Worm (Caenorhabditis elegans) whole organism, young adult: ENCODE measurements around the gene pqn-82.

ENCODE experiments used
- F33H1.4 ChIP-seq: fragments of 200-800 bp; sonication (Bioruptor generic); IDR thresholded peaks from 2 replicates; pipeline ENCODE4 v1.3.6; 2022; ENCODE audit warnings: missing genetic modification reagents, missing genetic modification characterization, missing compliant biosample characterization
- bed-1 ChIP-seq: fragments of 200-800 bp; sonication (Bioruptor generic); IDR thresholded peaks from 2 replicates; pipeline ENCODE4 v1.3.6; 2022; ENCODE audit warnings: missing genetic modification reagents, missing genetic modification characterization, missing compliant biosample characterization
- dox-1 ChIP-seq: fragments of 200-800 bp; sonication (Bioruptor generic); IDR thresholded peaks from 2 replicates; pipeline ENCODE4 v1.3.6; 2022; ENCODE audit warnings: missing genetic modification reagents, missing genetic modification characterization, missing compliant biosample characterization
- egl-18 ChIP-seq: fragments of 200-800 bp; sonication (Bioruptor generic); IDR thresholded peaks from 2 replicates; pipeline ENCODE4 v1.3.6; 2022; ENCODE audit warnings: missing genetic modification reagents, missing genetic modification characterization, missing compliant biosample characterization
- gei-17 ChIP-seq: fragments of 200-800 bp; sonication (Bioruptor generic); optimal IDR thresholded peaks from 2 replicates; lab custom pipeline; 2018; ENCODE audit warnings: mild to moderate bottlenecking, missing genetic modification characterization, missing compliant biosample characterization
- hlh-12 ChIP-seq: sonication (generic microtip); optimal IDR thresholded peaks from 2 replicates; lab custom pipeline; 2016; ENCODE audit warnings: missing genetic modification characterization, missing compliant biosample characterization
- lin-35 ChIP-seq, 3 experiments: fragments of 150-350 bp in 2 of 3; sonication (generic microtip) in 1 of 3; optimal IDR thresholded peaks; 2 replicates each; lab custom pipeline; 2014 to 2018; ENCODE audit warnings: missing biosample characterization in 3 of 3, missing genetic modification characterization in 3 of 3, missing genetic modification reagents in 3 of 3
- mes-4 ChIP-seq: sonication (generic microtip); optimal IDR thresholded peaks from 2 replicates; lab custom pipeline; 2016; ENCODE audit warnings: missing genotype, missing genetic modification characterization, missing compliant biosample characterization
- nhr-179 ChIP-seq: sonication (generic microtip); optimal IDR thresholded peaks from 2 replicates; lab custom pipeline; 2016; ENCODE audit warnings: mild to moderate bottlenecking, missing genetic modification characterization, missing compliant biosample characterization
- snpc-4 ChIP-seq, 5 experiments: fragments of 150-350 bp in 1 of 5; sonication (generic microtip) in 4 of 5; optimal IDR thresholded peaks; 2 replicates each; lab custom pipeline; 2014 to 2018; ENCODE audit warnings: missing genetic modification characterization in 5 of 5, missing biosample characterization in 3 of 5, antibody characterized with exemption in 2 of 5, mild to moderate bottlenecking in 2 of 5, missing compliant biosample characterization in 2 of 5, missing genotype in 2 of 5, moderate library complexity in 2 of 5, missing genetic modification reagents in 1 of 5
- unc-62 ChIP-seq: fragments of 150-350 bp; optimal IDR thresholded peaks from 2 replicates; lab custom pipeline; 2014; ENCODE audit warnings: missing biosample characterization, missing genetic modification reagents, missing genetic modification characterization

ce11 chrIII:1804477-1804876 lies 44.4 kb upstream of the pqn-82 start:
- no peak for TF ChIP-seq snpc-4 (GFP tag; optimal IDR thresholded peaks at IDR 0.05; lab: Kevin White, UChicago)
- no peak for TF ChIP-seq snpc-4 (tag; optimal IDR thresholded peaks at IDR 0.05; lab: Kevin White, UChicago)
- no peak for TF ChIP-seq lin-35 (GFP tag; optimal IDR thresholded peaks at IDR 0.05; lab: Kevin White, UChicago)
- TF ChIP-seq bed-1 (GFP tag; lab: Robert Waterston, UW), result no peak
- no peak for TF ChIP-seq gei-17 (GFP tag; lab: Kevin White, UChicago)
- no peak for TF ChIP-seq egl-18 (GFP tag; lab: Robert Waterston, UW)
- TF ChIP-seq mes-4, result no peak
- TF ChIP-seq nhr-179 (tag; lab: Kevin White, UChicago), result no peak
- no peak for TF ChIP-seq dox-1 (GFP tag; lab: Robert Waterston, UW)
- TF ChIP-seq F33H1.4, result no peak
- no peak for TF ChIP-seq unc-62 (GFP tag; lab: Kevin White, UChicago)
- TF ChIP-seq hlh-12 (tag; lab: Kevin White, UChicago), result no peak
